Fruit fly (Drosophila melanogaster) whole organism, embryonic: ENCODE data around the gene osk.
A peak's percentile ranks its signal among the peaks of the same experiment; 100 is the strongest.

Source experiments
- Atf-2 ChIP-seq: fragments of 200-800 bp; sonication (Bioruptor generic); optimal IDR thresholded peaks from 2 replicates; lab custom pipeline; 2016; ENCODE audit warnings: missing biosample characterization, missing genetic modification characterization
- BtbVII ChIP-seq: fragments of 200-800 bp; sonication (Bioruptor generic); optimal IDR thresholded peaks from 3 replicates; lab custom pipeline; 2017; ENCODE audit warnings: missing biosample characterization, mild to moderate bottlenecking, missing genetic modification characterization
- CG10431 ChIP-seq: fragments of 200-800 bp; sonication (Bioruptor generic); optimal IDR thresholded peaks from 3 replicates; lab custom pipeline; 2018; ENCODE audit warnings: missing biosample characterization, mild to moderate bottlenecking, missing genetic modification characterization
- CG11456 ChIP-seq: fragments of 200-800 bp; sonication (Bioruptor generic); IDR thresholded peaks from 3 replicates; pipeline ENCODE4 v1.3.6; 2022; ENCODE audit warnings: missing biosample characterization, missing genetic modification characterization
- CG11560 ChIP-seq: fragments of 200-800 bp; sonication (Bioruptor generic); IDR thresholded peaks from 3 replicates; pipeline ENCODE4 v1.3.6; 2022; ENCODE audit warnings: missing biosample characterization, missing genetic modification characterization
- CG11696 ChIP-seq: fragments of 200-800 bp; sonication (Bioruptor generic); IDR thresholded peaks from 2 replicates; pipeline ENCODE4 v1.3.6; 2022; ENCODE audit warnings: missing biosample characterization, missing genetic modification characterization
- CG12071 ChIP-seq: fragments of 200-800 bp; sonication (Bioruptor generic); optimal IDR thresholded peaks from 3 replicates; lab custom pipeline; 2018; ENCODE audit warnings: missing biosample characterization, mild to moderate bottlenecking, missing genetic modification characterization
- CG13296 ChIP-seq: fragments of 200-800 bp; sonication (Bioruptor generic); optimal IDR thresholded peaks from 3 replicates; lab custom pipeline; 2018; ENCODE audit warnings: missing biosample characterization, mild to moderate bottlenecking, missing genetic modification characterization
- CG13894 ChIP-seq: fragments of 200-800 bp; sonication (Bioruptor generic); optimal IDR thresholded peaks from 3 replicates; lab custom pipeline; 2018; ENCODE audit warnings: missing biosample characterization, mild to moderate bottlenecking, missing genetic modification characterization, moderate library complexity
- CG1602 ChIP-seq: fragments of 200-800 bp; sonication (Bioruptor generic); optimal IDR thresholded peaks from 3 replicates; lab custom pipeline; 2016; ENCODE audit warnings: missing biosample characterization, missing genetic modification characterization
- CG2116 ChIP-seq: fragments of 200-800 bp; sonication (Bioruptor generic); optimal IDR thresholded peaks from 3 replicates; lab custom pipeline; 2018; ENCODE audit warnings: missing biosample characterization, mild to moderate bottlenecking, missing genetic modification characterization
- CG2678 ChIP-seq: fragments of 200-800 bp; sonication (Bioruptor generic); optimal IDR thresholded peaks from 3 replicates; lab custom pipeline; 2019; ENCODE audit warnings: missing biosample characterization, mild to moderate bottlenecking, missing genetic modification characterization, moderate library complexity
- CG3065 ChIP-seq: fragments of 200-800 bp; sonication (Bioruptor generic); optimal IDR thresholded peaks from 2 replicates; lab custom pipeline; 2016; ENCODE audit warnings: missing biosample characterization, missing genetic modification characterization
- CG4404 ChIP-seq: fragments of 200-800 bp; sonication (Bioruptor generic); IDR thresholded peaks from 2 replicates; pipeline ENCODE4 v1.3.6; 2022; ENCODE audit warnings: missing biosample characterization, missing genetic modification characterization
- CG6683 ChIP-seq: fragments of 200-800 bp; sonication (Bioruptor generic); optimal IDR thresholded peaks from 2 replicates; lab custom pipeline; 2017; ENCODE audit warnings: missing biosample characterization, mild to moderate bottlenecking, missing genetic modification characterization, missing genetic modification reagents
- CG7928 ChIP-seq: fragments of 200-800 bp; sonication (Bioruptor generic); optimal IDR thresholded peaks from 2 replicates; lab custom pipeline; 2017; ENCODE audit warnings: missing biosample characterization, mild to moderate bottlenecking, missing genetic modification characterization
- CG8089 ChIP-seq: fragments of 200-800 bp; sonication (Bioruptor generic); optimal IDR thresholded peaks from 3 replicates; lab custom pipeline; 2016; ENCODE audit warnings: missing biosample characterization, missing genetic modification characterization
- CG9437 ChIP-seq: fragments of 200-800 bp; sonication (Bioruptor generic); optimal IDR thresholded peaks from 2 replicates; lab custom pipeline; 2018; ENCODE audit warnings: missing biosample characterization, mild to moderate bottlenecking, missing genetic modification characterization
- CG9876 ChIP-seq: fragments of 200-800 bp; sonication (Bioruptor generic); optimal IDR thresholded peaks from 2 replicates; lab custom pipeline; 2016; ENCODE audit warnings: missing biosample characterization, missing genetic modification characterization
- CTCF ChIP-seq: fragments of 200-800 bp; sonication (Bioruptor generic); optimal IDR thresholded peaks from 2 replicates; lab custom pipeline; 2017; ENCODE audit warnings: missing biosample characterization, mild to moderate bottlenecking, missing genetic modification characterization, moderate library complexity
- CkIIα-i1 ChIP-seq: fragments of 200-800 bp; sonication (Bioruptor generic); IDR thresholded peaks from 2 replicates; pipeline ENCODE4 v1.3.6; 2022; ENCODE audit warnings: missing biosample characterization, missing genetic modification characterization
- D19A ChIP-seq: fragments of 200-800 bp; optimal IDR thresholded peaks from 3 replicates; lab custom pipeline; 2019; ENCODE audit warnings: missing biosample characterization, mild to moderate bottlenecking, missing genetic modification characterization, moderate library complexity
- D19B ChIP-seq: fragments of 200-800 bp; sonication (Bioruptor generic); optimal IDR thresholded peaks from 2 replicates; lab custom pipeline; 2017; ENCODE audit warnings: missing biosample characterization, mild to moderate bottlenecking, missing genetic modification characterization
- Dip2 ChIP-seq: fragments of 200-800 bp; sonication (Bioruptor generic); IDR thresholded peaks from 2 replicates; pipeline ENCODE4 v1.3.6; 2022; ENCODE audit warnings: missing biosample characterization, missing genetic modification characterization
- Dll ChIP-seq: fragments of 200-800 bp; sonication (Bioruptor generic); IDR thresholded peaks from 4 replicates; pipeline ENCODE4 v1.3.6; 2022; ENCODE audit warnings: missing biosample characterization, missing genetic modification characterization; ENCODE audit not compliant: partially characterized antibody
- Fer2 ChIP-seq: fragments of 200-800 bp; sonication (Bioruptor generic); optimal IDR thresholded peaks from 2 replicates; lab custom pipeline; 2018; ENCODE audit warnings: missing biosample characterization, mild to moderate bottlenecking, missing genetic modification characterization, moderate library complexity
- Gug ChIP-seq: fragments of 200-800 bp; sonication (Bioruptor generic); IDR thresholded peaks from 4 replicates; pipeline ENCODE4 v1.3.6; 2022; ENCODE audit warnings: missing biosample characterization, missing genetic modification characterization
- Neu2 ChIP-seq: fragments of 200-800 bp; sonication (Bioruptor generic); optimal IDR thresholded peaks from 3 replicates; lab custom pipeline; 2016; ENCODE audit warnings: missing biosample characterization, missing genetic modification characterization, borderline replicate concordance
- Side ChIP-seq: fragments of 200-800 bp; sonication (Bioruptor generic); optimal IDR thresholded peaks from 2 replicates; lab custom pipeline; 2016; ENCODE audit warnings: missing biosample characterization, missing genetic modification characterization
- Sox102F ChIP-seq: fragments of 200-800 bp; sonication (Bioruptor generic); optimal IDR thresholded peaks from 2 replicates; lab custom pipeline; 2018; ENCODE audit warnings: missing biosample characterization, mild to moderate bottlenecking, missing genetic modification characterization, moderate library complexity
- Ssrp ChIP-seq: fragments of 200-800 bp; sonication (Bioruptor generic); optimal IDR thresholded peaks from 2 replicates; lab custom pipeline; 2018; ENCODE audit warnings: missing biosample characterization, mild to moderate bottlenecking, missing genetic modification characterization, moderate library complexity
- amos ChIP-seq: fragments of 200-800 bp; sonication (Bioruptor generic); IDR thresholded peaks from 2 replicates; pipeline ENCODE4 v1.3.6; 2022; ENCODE audit warnings: missing biosample characterization, missing genetic modification characterization; ENCODE audit not compliant: partially characterized antibody
- bowl ChIP-seq: fragments of 200-800 bp; sonication (Bioruptor generic); IDR thresholded peaks from 2 replicates; pipeline ENCODE4 v1.3.6; 2022; ENCODE audit warnings: missing biosample characterization, missing genetic modification characterization
- bsh ChIP-seq, 2 experiments: fragments of 200-800 bp; sonication (Bioruptor generic); optimal IDR thresholded peaks; 2 replicates each; lab custom pipeline; 2017 to 2018; ENCODE audit warnings: mild to moderate bottlenecking in 2 of 2, missing biosample characterization in 2 of 2, missing genetic modification characterization in 2 of 2, moderate library complexity in 1 of 2
- chinmo ChIP-seq: fragments of 200-800 bp; sonication (Bioruptor generic); IDR thresholded peaks from 4 replicates; pipeline ENCODE4 v1.3.6; 2022; ENCODE audit warnings: missing biosample characterization, missing genetic modification characterization; ENCODE audit not compliant: partially characterized antibody
- ci ChIP-seq: fragments of 200-800 bp; sonication (Bioruptor generic); IDR thresholded peaks from 3 replicates; pipeline ENCODE4 v1.3.6; 2022; ENCODE audit warnings: missing biosample characterization, missing genetic modification characterization
- danr ChIP-seq: fragments of 200-800 bp; sonication (Bioruptor generic); IDR thresholded peaks from 2 replicates; pipeline ENCODE4 v1.3.6; 2022; ENCODE audit warnings: missing biosample characterization, missing genetic modification characterization
- dati ChIP-seq: fragments of 200-800 bp; sonication (Bioruptor generic); IDR thresholded peaks from 2 replicates; pipeline ENCODE4 v1.3.6; 2022; ENCODE audit warnings: missing biosample characterization, missing genetic modification characterization
- dysf ChIP-seq: fragments of 200-800 bp; sonication (Bioruptor generic); IDR thresholded peaks from 3 replicates; pipeline ENCODE4 v1.3.6; 2022; ENCODE audit warnings: missing biosample characterization, missing genetic modification characterization
- gcm ChIP-seq: fragments of 200-800 bp; sonication (Bioruptor generic); optimal IDR thresholded peaks from 2 replicates; lab custom pipeline; 2019; ENCODE audit warnings: missing biosample characterization, mild to moderate bottlenecking, missing genetic modification characterization, moderate library complexity
- gt ChIP-seq: fragments of 200-800 bp; sonication (Bioruptor generic); IDR thresholded peaks from 2 replicates; pipeline ENCODE4 v1.3.6; 2022; ENCODE audit warnings: missing biosample characterization, missing genetic modification characterization
- lab ChIP-seq: fragments of 200-800 bp; sonication (Bioruptor generic); optimal IDR thresholded peaks from 3 replicates; lab custom pipeline; 2017; ENCODE audit warnings: missing biosample characterization, missing genetic modification characterization, mild to moderate bottlenecking, moderate library complexity, missing genetic modification reagents
- nau ChIP-seq: fragments of 200-800 bp; sonication (Bioruptor generic); optimal IDR thresholded peaks from 3 replicates; lab custom pipeline; 2017; ENCODE audit warnings: missing biosample characterization, mild to moderate bottlenecking, missing genetic modification characterization, missing genetic modification reagents
- pfk ChIP-seq: fragments of 200-800 bp; sonication (Bioruptor generic); optimal IDR thresholded peaks from 2 replicates; lab custom pipeline; 2018; ENCODE audit warnings: missing biosample characterization, mild to moderate bottlenecking, missing genetic modification characterization, moderate library complexity
- run ChIP-seq: fragments of 200-800 bp; sonication (Bioruptor generic); optimal IDR thresholded peaks from 3 replicates; lab custom pipeline; 2018; ENCODE audit warnings: missing biosample characterization, mild to moderate bottlenecking, missing genetic modification characterization
- slou ChIP-seq: fragments of 200-800 bp; sonication (Bioruptor generic); optimal IDR thresholded peaks from 3 replicates; lab custom pipeline; 2016; ENCODE audit warnings: missing biosample characterization, missing genetic modification characterization
- sqz ChIP-seq: fragments of 200-800 bp; sonication (Bioruptor generic); optimal IDR thresholded peaks from 3 replicates; lab custom pipeline; 2018; ENCODE audit warnings: missing biosample characterization, mild to moderate bottlenecking, missing genetic modification characterization
- ssp ChIP-seq: fragments of 200-800 bp; sonication (Bioruptor generic); IDR thresholded peaks from 2 replicates; pipeline ENCODE4 v1.3.6; 2022; ENCODE audit warnings: missing biosample characterization, missing genetic modification characterization
- tap ChIP-seq: fragments of 200-800 bp; optimal IDR thresholded peaks from 3 replicates; lab custom pipeline; 2019; ENCODE audit warnings: missing biosample characterization, mild to moderate bottlenecking, missing genetic modification characterization, moderate library complexity
- ttk ChIP-seq: fragments of 200-800 bp; sonication (Bioruptor generic); IDR thresholded peaks from 2 replicates; pipeline ENCODE4 v2.1.2; 2022; ENCODE audit warnings: missing biosample characterization, missing genetic modification characterization

The osk gene

dm6 chr3R:8938494-8939404 lies 3.8 kb downstream of the osk start, which contains the start of gene ScsbetaA (continued):
- TF ChIP-seq Atf-2: no peak
- peak; percentile 83 for TF ChIP-seq sqz
- TF ChIP-seq CG11560 (tag; lab: Robert Waterston, UW): no peak
- TF ChIP-seq CG6683: no peak
- no peak for TF ChIP-seq Dip2 (GFP tag; lab: Robert Waterston, UW)
- TF ChIP-seq CG11456 (GFP tag; lab: Robert Waterston, UW): no peak
- no peak for TF ChIP-seq CG12071 (GFP tag; lab: Kevin White, UChicago)
- TF ChIP-seq pfk: no peak
- TF ChIP-seq Dll: peak; percentile 80
- no peak for TF ChIP-seq run (tag; lab: Kevin White, UChicago)
- TF ChIP-seq CkIIα-i1: no peak
- no peak for TF ChIP-seq CG9437 (GFP tag; lab: Kevin White, UChicago)
- no peak for TF ChIP-seq bowl (GFP tag; lab: Robert Waterston, UW)
- TF ChIP-seq CG3065 (GFP tag; lab: Kevin White, UChicago): no peak
- no peak for TF ChIP-seq Gug (GFP tag; lab: Robert Waterston, UW)
- no peak for TF ChIP-seq gcm
- TF ChIP-seq CG13296 (GFP tag; lab: Kevin White, UChicago): no peak
- no peak for TF ChIP-seq Sox102F
- no peak for TF ChIP-seq lab (GFP tag; lab: Kevin White, UChicago)
- no peak for TF ChIP-seq CG1602 (GFP tag; lab: Kevin White, UChicago)
- peak; percentile 56 for TF ChIP-seq CTCF (GFP tag; lab: Kevin White, UChicago)
- TF ChIP-seq D19B (GFP tag; lab: Kevin White, UChicago): no peak
- no peak for TF ChIP-seq CG8089 (GFP tag; lab: Kevin White, UChicago)
- no peak for TF ChIP-seq tap (tag; lab: Kevin White, UChicago)
- TF ChIP-seq D19A (tag; lab: Kevin White, UChicago): no peak
- no peak for TF ChIP-seq BtbVII (GFP tag; lab: Kevin White, UChicago)
- TF ChIP-seq ttk: no peak
- no peak for TF ChIP-seq Side (GFP tag; lab: Kevin White, UChicago)
- no peak for TF ChIP-seq Ssrp (tag; lab: Kevin White, UChicago)
- TF ChIP-seq gt (GFP tag; lab: Robert Waterston, UW): no peak
- TF ChIP-seq Neu2 (GFP tag; lab: Kevin White, UChicago): peak; percentile 94
- TF ChIP-seq amos (GFP tag; lab: Robert Waterston, UW): peak; percentile 88; the same call in 1 of the 2 replicates
- TF ChIP-seq Fer2 (tag; lab: Kevin White, UChicago): no peak
- TF ChIP-seq CG2116 (GFP tag; lab: Kevin White, UChicago): peak; percentile 84
- peak; percentile 1 for TF ChIP-seq CG13894 (tag; lab: Kevin White, UChicago)
- TF ChIP-seq CG11696 (GFP tag; lab: Robert Waterston, UW): no peak
- no peak for TF ChIP-seq bsh (GFP tag; optimal IDR thresholded peaks at IDR 0.05; lab: Kevin White, UChicago)
- TF ChIP-seq CG9876 (GFP tag; lab: Kevin White, UChicago): no peak
- TF ChIP-seq dysf: no peak
- peak; percentile 33 for TF ChIP-seq nau (GFP tag; lab: Kevin White, UChicago)
- TF ChIP-seq slou: no peak
- TF ChIP-seq danr: no peak
- peak; percentile 86 for TF ChIP-seq chinmo (GFP tag; lab: Robert Waterston, UW)
- TF ChIP-seq dati: no peak
- TF ChIP-seq CG7928 (GFP tag; lab: Kevin White, UChicago): peak; percentile 42
- no peak for TF ChIP-seq CG4404 (GFP tag; lab: Robert Waterston, UW)
- no peak for TF ChIP-seq CG10431 (GFP tag; lab: Kevin White, UChicago)
- TF ChIP-seq ssp (GFP tag; lab: Robert Waterston, UW): no peak
- no peak for TF ChIP-seq ci (GFP tag; lab: Robert Waterston, UW)
- TF ChIP-seq CG2678 (tag; lab: Kevin White, UChicago): no peak
